Fruit fly (Drosophila melanogaster): Measurements from ENCODE around the gene CG42305.

The CG42305 gene

DNA sequence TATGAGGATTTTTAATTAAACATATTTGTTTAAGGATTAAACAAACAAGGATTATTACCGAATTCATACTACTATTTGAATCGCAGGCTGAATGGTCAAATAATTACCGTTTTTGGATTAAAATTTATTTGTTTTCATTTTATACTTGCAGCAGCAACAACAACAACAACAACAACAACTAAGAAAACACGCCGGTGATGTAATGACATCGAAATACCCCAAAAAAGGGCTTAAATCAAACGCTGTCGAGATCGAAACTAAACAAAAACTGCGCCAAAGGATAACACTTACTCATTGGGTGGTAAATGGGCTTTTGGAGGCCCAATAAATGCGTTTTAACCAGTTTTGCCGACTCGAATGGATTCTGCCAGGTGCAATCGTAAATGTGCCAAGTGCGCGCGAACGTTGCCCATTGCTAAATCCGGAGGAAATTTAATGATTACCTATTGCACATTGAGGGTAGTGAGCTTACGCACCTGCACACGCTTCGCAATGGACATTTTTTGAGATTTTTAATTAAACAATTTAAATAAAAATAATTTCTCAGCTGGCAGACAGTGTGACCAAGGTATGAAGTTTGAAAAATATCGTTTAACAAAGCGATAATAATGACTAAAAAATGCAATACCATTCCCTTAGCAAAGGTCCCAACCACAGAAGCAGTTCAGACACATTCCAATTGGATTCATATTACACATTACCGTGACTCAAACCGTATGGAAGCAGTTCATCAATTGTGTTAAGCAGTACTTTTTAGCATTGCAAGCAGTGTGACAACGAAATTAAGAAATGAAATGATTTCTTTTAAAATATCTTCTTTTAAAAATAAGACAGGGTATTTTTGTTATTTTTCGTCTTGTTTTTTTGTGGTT, 46.4 kb downstream of the CG42305 start, which contains the start of the genes CG10602 and mRpL13:
TSS of gene CG10602 (minus strand) at position 588 of the 872 bp plus-strand sequence.
TSS of gene mRpL13 (minus strand) at position 588 of the 872 bp plus-strand sequence.
- TF ChIP-seq CG17801 (GFP tag; optimal IDR thresholded peaks at IDR 0.05; ENCODE audit: partially characterized antibody): no peak

- no peak for TF ChIP-seq CG17801 (GFP tag; optimal IDR thresholded peaks at IDR 0.05; ENCODE audit: partially characterized antibody)
Measured at dm6 chr2L:18860920-18861319, 48.5 kb downstream of the CG42305 start.
